Fruit fly (Drosophila melanogaster) whole organism, embryonic: ENCODE results near the gene CG9961.

Experiments used
- Adf1 ChIP-seq: fragments of 200-800 bp; sonication (Bioruptor generic); IDR thresholded peaks from 2 replicates; pipeline ENCODE4 v1.3.6; 2022; ENCODE audit warnings: missing biosample characterization, missing genetic modification characterization
- Atf6 ChIP-seq: fragments of 200-800 bp; sonication (Bioruptor generic); IDR thresholded peaks from 2 replicates; pipeline ENCODE4 v1.3.6; 2022; ENCODE audit warnings: missing biosample characterization, missing genetic modification characterization
- B-H1 ChIP-seq: fragments of 200-800 bp; sonication (Bioruptor generic); IDR thresholded peaks from 3 replicates; pipeline ENCODE4 v1.3.6; 2022; ENCODE audit warnings: missing biosample characterization, missing genetic modification characterization
- B-H2 ChIP-seq: fragments of 200-800 bp; sonication (Bioruptor generic); optimal IDR thresholded peaks from 2 replicates; lab custom pipeline; 2018; ENCODE audit warnings: missing biosample characterization, mild to moderate bottlenecking, missing genetic modification characterization
- CG11247 ChIP-seq: fragments of 200-800 bp; sonication (Bioruptor generic); IDR thresholded peaks from 2 replicates; pipeline ENCODE4 v1.3.6; 2022; ENCODE audit warnings: missing biosample characterization, missing genetic modification characterization
- CG12236 ChIP-seq: fragments of 200-800 bp; sonication (Bioruptor generic); optimal IDR thresholded peaks from 2 replicates; lab custom pipeline; 2016; ENCODE audit warnings: missing biosample characterization, missing genetic modification characterization
- CG13123 ChIP-seq: fragments of 200-800 bp; sonication (Bioruptor generic); optimal IDR thresholded peaks from 2 replicates; lab custom pipeline; 2016; ENCODE audit warnings: missing biosample characterization, missing genetic modification characterization
- CG14050 ChIP-seq: fragments of 200-800 bp; sonication (Bioruptor generic); IDR thresholded peaks from 3 replicates; pipeline ENCODE4 v1.3.6; 2022; ENCODE audit warnings: missing biosample characterization, missing genetic modification characterization
- CG15011 ChIP-seq: fragments of 200-800 bp; sonication (Bioruptor generic); optimal IDR thresholded peaks from 3 replicates; lab custom pipeline; 2018; ENCODE audit warnings: missing biosample characterization, mild to moderate bottlenecking, missing genetic modification characterization
- CG1529 ChIP-seq: fragments of 200-800 bp; sonication (Bioruptor generic); optimal IDR thresholded peaks from 3 replicates; lab custom pipeline; 2018; ENCODE audit warnings: missing biosample characterization, missing genetic modification characterization
- CG17361 ChIP-seq: fragments of 200-800 bp; sonication (Bioruptor generic); IDR thresholded peaks from 3 replicates; pipeline ENCODE4 v1.3.6; 2022; ENCODE audit warnings: missing biosample characterization, missing genetic modification characterization
- CG17612 ChIP-seq: fragments of 200-800 bp; sonication (Bioruptor generic); IDR thresholded peaks from 2 replicates; pipeline ENCODE4 v1.3.6; 2022; ENCODE audit warnings: missing biosample characterization, missing genetic modification characterization
- CG1832 ChIP-seq: fragments of 200-800 bp; sonication (Bioruptor generic); optimal IDR thresholded peaks from 2 replicates; lab custom pipeline; 2017; ENCODE audit warnings: missing biosample characterization, mild to moderate bottlenecking, missing genetic modification characterization, inconsistent platforms
- CG3163 ChIP-seq: fragments of 200-800 bp; sonication (Bioruptor generic); optimal IDR thresholded peaks from 3 replicates; lab custom pipeline; 2016; ENCODE audit warnings: missing biosample characterization, missing genetic modification characterization
- CG32532 ChIP-seq: fragments of 200-800 bp; sonication (Bioruptor generic); IDR thresholded peaks from 2 replicates; pipeline ENCODE4 v1.3.6; 2022; ENCODE audit warnings: missing biosample characterization, missing genetic modification characterization
- CG32772 ChIP-seq: fragments of 200-800 bp; sonication (Bioruptor generic); IDR thresholded peaks from 2 replicates; pipeline ENCODE4 v1.3.6; 2022; ENCODE audit warnings: missing biosample characterization, missing genetic modification characterization
- CG4854 ChIP-seq: fragments of 200-800 bp; sonication (Bioruptor generic); optimal IDR thresholded peaks from 2 replicates; lab custom pipeline; 2016; ENCODE audit warnings: missing biosample characterization, missing genetic modification characterization, inconsistent platforms
- CG6272 ChIP-seq: fragments of 200-800 bp; sonication (Bioruptor generic); IDR thresholded peaks from 2 replicates; pipeline ENCODE4 v1.3.6; 2022; ENCODE audit warnings: missing biosample characterization, missing genetic modification characterization
- CG6791 ChIP-seq: fragments of 200-800 bp; sonication (Bioruptor generic); IDR thresholded peaks from 3 replicates; pipeline ENCODE4 v1.3.6; 2022; ENCODE audit warnings: missing biosample characterization, missing genetic modification characterization; ENCODE audit not compliant: partially characterized antibody
- CG7357 ChIP-seq: fragments of 200-800 bp; sonication (Bioruptor generic); IDR thresholded peaks from 3 replicates; pipeline ENCODE4 v1.3.6; 2022; ENCODE audit warnings: missing biosample characterization, missing genetic modification characterization
- CG7372 ChIP-seq: fragments of 200-800 bp; sonication (Bioruptor generic); IDR thresholded peaks from 2 replicates; pipeline ENCODE4 v1.3.6; 2022; ENCODE audit warnings: missing biosample characterization, missing genetic modification characterization
- CG7928 ChIP-seq: fragments of 200-800 bp; sonication (Bioruptor generic); optimal IDR thresholded peaks from 2 replicates; lab custom pipeline; 2017; ENCODE audit warnings: missing biosample characterization, mild to moderate bottlenecking, missing genetic modification characterization
- CG8388 ChIP-seq: fragments of 200-800 bp; sonication (Bioruptor generic); optimal IDR thresholded peaks from 2 replicates; lab custom pipeline; 2019; ENCODE audit warnings: missing biosample characterization, mild to moderate bottlenecking, missing genetic modification characterization, moderate library complexity
- CG8765 ChIP-seq: fragments of 200-800 bp; sonication (Bioruptor generic); IDR thresholded peaks from 2 replicates; pipeline ENCODE4 v1.3.6; 2022; ENCODE audit warnings: missing biosample characterization, missing genetic modification characterization
- Camta ChIP-seq: fragments of 200-800 bp; sonication (Bioruptor generic); optimal IDR thresholded peaks from 2 replicates; lab custom pipeline; 2016; ENCODE audit warnings: missing biosample characterization, missing genetic modification characterization
- Dbx ChIP-seq: fragments of 200-800 bp; sonication (Bioruptor generic); IDR thresholded peaks from 3 replicates; pipeline ENCODE4 v1.3.6; 2022; ENCODE audit warnings: missing biosample characterization, missing genetic modification characterization
- ERR ChIP-seq: fragments of 200-800 bp; sonication (Bioruptor generic); optimal IDR thresholded peaks from 2 replicates; lab custom pipeline; 2016; ENCODE audit warnings: missing biosample characterization, missing genetic modification characterization
- H15 ChIP-seq: fragments of 200-800 bp; sonication (Bioruptor generic); IDR thresholded peaks from 3 replicates; pipeline ENCODE4 v1.3.6; 2022; ENCODE audit warnings: missing biosample characterization, missing genetic modification characterization
- HHEX ChIP-seq: fragments of 200-800 bp; sonication (Bioruptor generic); optimal IDR thresholded peaks from 3 replicates; lab custom pipeline; 2017; ENCODE audit warnings: missing biosample characterization, mild to moderate bottlenecking, missing genetic modification characterization, missing genetic modification reagents
- Mes4 ChIP-seq: fragments of 200-800 bp; sonication (Bioruptor generic); optimal IDR thresholded peaks from 2 replicates; lab custom pipeline; 2016; ENCODE audit warnings: missing biosample characterization, missing genetic modification characterization
- Opbp ChIP-seq: fragments of 200-800 bp; sonication (Bioruptor generic); IDR thresholded peaks from 3 replicates; pipeline ENCODE4 v1.3.6; 2022; ENCODE audit warnings: missing biosample characterization, missing genetic modification characterization; ENCODE audit not compliant: partially characterized antibody
- Taf1 ChIP-seq: fragments of 200-800 bp; sonication (Bioruptor generic); IDR thresholded peaks from 2 replicates; pipeline ENCODE4 v1.3.6; 2022; ENCODE audit warnings: missing biosample characterization, missing genetic modification characterization
- Trl ChIP-seq, 3 experiments: fragments of >200 bp in 2 of 3; fragments of 200-800 bp in 1 of 3; sonication (Bioruptor generic) in 1 of 3; optimal IDR thresholded peaks; 2 replicates in 1 of 3; 3 replicates in 2 of 3; lab custom pipeline; 2016 to 2017; ENCODE audit warnings: missing biosample characterization in 1 of 3, missing genetic modification characterization in 1 of 3
- Usf ChIP-seq: fragments of 200-800 bp; sonication (Bioruptor generic); optimal IDR thresholded peaks from 2 replicates; lab custom pipeline; 2017; ENCODE audit warnings: missing genotype, missing biosample characterization, missing genetic modification characterization
- Xrp1 ChIP-seq: fragments of 200-800 bp; sonication (Bioruptor generic); IDR thresholded peaks from 2 replicates; pipeline ENCODE4 v1.3.6; 2022; ENCODE audit warnings: missing biosample characterization, missing genetic modification characterization
- ara ChIP-seq: fragments of 200-800 bp; sonication (Bioruptor generic); IDR thresholded peaks from 2 replicates; pipeline ENCODE4 v1.3.6; 2022; ENCODE audit warnings: missing biosample characterization, missing genetic modification characterization
- chm ChIP-seq: fragments of 200-800 bp; sonication (Bioruptor generic); IDR thresholded peaks from 2 replicates; pipeline ENCODE4 v1.3.6; 2022; ENCODE audit warnings: missing biosample characterization, missing genetic modification characterization
- dpn ChIP-seq, 2 experiments: fragments of 200-800 bp; sonication (Bioruptor generic); optimal IDR thresholded peaks; 3 replicates each; lab custom pipeline; 2016; ENCODE audit warnings: missing biosample characterization in 2 of 2, missing genetic modification characterization in 2 of 2
- gce ChIP-seq: fragments of 200-800 bp; sonication (Bioruptor generic); IDR thresholded peaks from 3 replicates; pipeline ENCODE4 v1.3.6; 2022; ENCODE audit warnings: missing biosample characterization, missing genetic modification characterization
- gcm2 ChIP-seq: fragments of 200-800 bp; sonication (Bioruptor generic); optimal IDR thresholded peaks from 2 replicates; lab custom pipeline; 2016; ENCODE audit warnings: missing biosample characterization, missing genetic modification characterization
- gem ChIP-seq: fragments of 200-800 bp; sonication (Bioruptor generic); optimal IDR thresholded peaks from 2 replicates; lab custom pipeline; 2019; ENCODE audit warnings: missing biosample characterization, mild to moderate bottlenecking, missing genetic modification characterization, moderate library complexity
- grau ChIP-seq: fragments of 200-800 bp; optimal IDR thresholded peaks from 3 replicates; lab custom pipeline; 2019; ENCODE audit warnings: missing biosample characterization, mild to moderate bottlenecking, missing genetic modification characterization, moderate library complexity
- ind ChIP-seq: fragments of 200-800 bp; sonication (Bioruptor generic); optimal IDR thresholded peaks from 3 replicates; lab custom pipeline; 2016; ENCODE audit warnings: missing biosample characterization, missing genetic modification characterization
- kah ChIP-seq: fragments of 200-800 bp; sonication (Bioruptor generic); optimal IDR thresholded peaks from 2 replicates; lab custom pipeline; 2018; ENCODE audit warnings: missing biosample characterization, mild to moderate bottlenecking, missing genetic modification characterization
- maf-S ChIP-seq: fragments of 200-800 bp; sonication (Bioruptor generic); optimal IDR thresholded peaks from 2 replicates; lab custom pipeline; 2016; ENCODE audit warnings: missing biosample characterization, missing genetic modification characterization
- pan ChIP-seq, 4 experiments: fragments of >200 bp in 3 of 4; fragments of 200-800 bp in 1 of 4; sonication (Bioruptor generic) in 1 of 4; optimal IDR thresholded peaks in 3 of 4; IDR thresholded peaks in 1 of 4; 2 replicates each; pipeline versions ENCODE4 v1.3.6 to Lab custom; 2017 to 2022; ENCODE audit warnings: missing biosample characterization in 2 of 4, missing genetic modification characterization in 2 of 4, mixed read lengths in 1 of 4
- sens ChIP-seq: fragments of 200-800 bp; sonication (Bioruptor generic); peaks from one replicate; lab custom pipeline; 2016; ENCODE audit warnings: missing biosample characterization, missing genetic modification characterization
- ssp ChIP-seq: fragments of 200-800 bp; sonication (Bioruptor generic); IDR thresholded peaks from 2 replicates; pipeline ENCODE4 v1.3.6; 2022; ENCODE audit warnings: missing biosample characterization, missing genetic modification characterization
- zen2 ChIP-seq: fragments of 200-800 bp; sonication (Bioruptor generic); IDR thresholded peaks from 3 replicates; pipeline ENCODE4 v1.3.6; 2022; ENCODE audit warnings: missing biosample characterization, missing genetic modification characterization; ENCODE audit not compliant: partially characterized antibody

CG9961 gene

dm6 chr2L:2765659-2766373 is 21.1 kb upstream of the CG9961 start, which contains the start of the genes Snx21 and aph-1 (continued):
- TF ChIP-seq zen2 (GFP tag; lab: Robert Waterston, UW) (no peak), CG32772 (GFP tag; lab: Robert Waterston, UW) (peak; percentile 87; the same call in 1 of the 2 replicates), B-H1 (peak; percentile 76), maf-S (peak; percentile 89), HHEX (peak; percentile 93), kah (peak; percentile 84), ara (peak; percentile 74), CG11247 (peak; percentile 77), CG4854 (GFP tag; lab: Kevin White, UChicago) (peak; percentile 72), CG8388 (peak; percentile 90), CG8765 (GFP tag; lab: Robert Waterston, UW) (peak; percentile 75), ind (peak; percentile 93), gce (GFP tag; lab: Robert Waterston, UW) (peak; percentile 56; the same call in 1 of the 3 replicates), chm (GFP tag; lab: Robert Waterston, UW) (peak; percentile 63; the same call in 1 of the 2 replicates), CG7357 (peak; percentile 84; the same call in 2 of the 3 replicates), CG12236 (GFP tag; lab: Kevin White, UChicago) (peak; percentile 54), Opbp (GFP tag; lab: Robert Waterston, UW) (no peak), Atf6 (GFP tag; lab: Robert Waterston, UW) (peak; percentile 89), CG32532 (GFP tag; lab: Robert Waterston, UW) (peak; percentile 92), ssp (peak; percentile 80), CG7928 (peak; percentile 65), Adf1 (GFP tag; lab: Robert Waterston, UW) (peak; percentile 74), sens (GFP tag; lab: Kevin White, UChicago) (peak; percentile 98), gem (tag; lab: Kevin White, UChicago) (peak; percentile 97), ERR (GFP tag; lab: Kevin White, UChicago) (peak; percentile 70), CG1832 (no peak), Camta (GFP tag; lab: Kevin White, UChicago) (peak; percentile 81), Usf (GFP tag; lab: Kevin White, UChicago) (peak; percentile 83), CG6791 (GFP tag; lab: Robert Waterston, UW) (no peak), CG6272 (GFP tag; lab: Robert Waterston, UW) (peak; percentile 80), CG7372 (GFP tag; lab: Robert Waterston, UW) (peak; percentile 85), Dbx (GFP tag; lab: Robert Waterston, UW) (peak; percentile 90), gcm2 (GFP tag; lab: Kevin White, UChicago) (peak; percentile 32), Xrp1 (GFP tag; lab: Robert Waterston, UW) (peak; percentile 94), CG1529 (GFP tag; lab: Kevin White, UChicago) (peak; percentile 79), CG15011 (peak; percentile 85), CG14050 (GFP tag; lab: Robert Waterston, UW) (peak; percentile 77), CG17361 (GFP tag; lab: Robert Waterston, UW) (peak; percentile 95), B-H2 (peak; percentile 92), Mes4 (peak; percentile 77), Taf1 (peak; percentile 74), dpn (GFP tag; optimal IDR thresholded peaks at IDR 0.05; lab: Kevin White, UChicago) (peak; percentile 88 to 92), grau (tag; lab: Kevin White, UChicago) (peak; percentile 93), CG3163 (GFP tag; lab: Kevin White, UChicago) (peak; percentile 69), CG17612 (GFP tag; lab: Robert Waterston, UW) (peak; percentile 60; the same call in 1 of the 2 replicates), Trl (optimal IDR thresholded peaks at IDR 0.05; lab: Kevin White, UChicago) (no peak), Trl (GFP tag; optimal IDR thresholded peaks at IDR 0.05; lab: Kevin White, UChicago) (peak; percentile 93), pan (optimal IDR thresholded peaks at IDR 0.05; lab: Kevin White, UChicago) (no peak), pan (GFP tag; optimal IDR thresholded peaks at IDR 0.05 in 1 of 2, IDR thresholded peaks at IDR 0.05 in 1 of 2) (peak in 1 of 2 experiments; percentile 88), CG13123 (GFP tag; lab: Kevin White, UChicago) (peak; percentile 76), H15 (peak; percentile 57)
